Fruit fly (Drosophila melanogaster) whole organism: ENCODE results near the gene Rab3GAP1.

ENCODE experiments used
- Dll ChIP-seq: fragments of >200 bp; optimal IDR thresholded peaks from 2 replicates; lab custom pipeline; 2017
- psq ChIP-seq: fragments of >200 bp; optimal IDR thresholded peaks from 2 replicates; lab custom pipeline; 2017

- TF ChIP-seq psq (lab: Kevin White, UChicago) = no peak
- TF ChIP-seq Dll (lab: Kevin White, UChicago) = no peak
These were observed 43.3 kb upstream of the Rab3GAP1 start for dm6 chr2L:1654217-1654616.
